Comparison of ENCODE assay signal across 6 worm cellular contexts in genomic region chrIV:6083550-6084041, ce11.
TF ChIP-seq lines count a peak whose summit lies in the region.

Gene ugt-20 (minus strand): TSS chrIV:6083600.

TF ChIP-seq in whole organism, L1 larva, 84 proteins besides CTCF, POLR2A, EP300 and RAD21 (continues in another document):
- TF ChIP-seq zip-4 (GFP tag; optimal IDR thresholded peaks at IDR 0.05; lab: Kevin White, UChicago): no peak
- TF ChIP-seq ceh-88 (GFP tag; IDR thresholded peaks at IDR 0.05; lab: Robert Waterston, UW): no peak
- TF ChIP-seq pqm-1 (tag; optimal IDR thresholded peaks at IDR 0.05; lab: Kevin White, UChicago): peak; percentile 19
- no peak for TF ChIP-seq C16A3.4 (tag; optimal IDR thresholded peaks at IDR 0.05; lab: Kevin White, UChicago)
- peak in 3 of 6 experiments; percentile 11 to 28 (median 27) for TF ChIP-seq elt-3 (tag; optimal IDR thresholded peaks at IDR 0.05; lab: Kevin White, UChicago)
- TF ChIP-seq lin-15B (tag; optimal IDR thresholded peaks at IDR 0.05; lab: Kevin White, UChicago): no peak
- peak in 1 of 3 experiments; percentile 27 for TF ChIP-seq dpl-1 (GFP tag; optimal IDR thresholded peaks at IDR 0.05; lab: Kevin White, UChicago)
- TF ChIP-seq snu-23 (GFP tag; optimal IDR thresholded peaks at IDR 0.05; lab: Kevin White, UChicago): peak; percentile 37
- TF ChIP-seq isw-1 (GFP tag; IDR thresholded peaks at IDR 0.05; lab: Robert Waterston, UW): no peak
- no peak for TF ChIP-seq mep-1 (tag; optimal IDR thresholded peaks at IDR 0.05; lab: Kevin White, UChicago)
- TF ChIP-seq irx-1 (tag; optimal IDR thresholded peaks at IDR 0.05; lab: Kevin White, UChicago): no peak
- TF ChIP-seq fkh-10 (GFP tag; optimal IDR thresholded peaks at IDR 0.05; lab: Kevin White, UChicago): no peak
- TF ChIP-seq tbx-2 (tag; optimal IDR thresholded peaks at IDR 0.05; lab: Kevin White, UChicago): peak; percentile 57
- no peak for TF ChIP-seq pax-3 (tag; optimal IDR thresholded peaks at IDR 0.05; lab: Kevin White, UChicago)
- no peak for TF ChIP-seq tlp-1 (tag; optimal IDR thresholded peaks at IDR 0.05; lab: Kevin White, UChicago)
- peak; percentile 47 for TF ChIP-seq nhr-77 (tag; optimal IDR thresholded peaks at IDR 0.05; lab: Kevin White, UChicago)

TF ChIP-seq in whole organism, L2 larva, 48 proteins besides CTCF, POLR2A, EP300 and RAD21 (continues in another document):
- TF ChIP-seq ceh-16 (tag; optimal IDR thresholded peaks at IDR 0.05; lab: Kevin White, UChicago): no peak
- TF ChIP-seq mdl-1 (tag; optimal IDR thresholded peaks at IDR 0.05; lab: Kevin White, UChicago): peak in 1 of 2 experiments; percentile 26
- TF ChIP-seq gmeb-1 (tag; optimal IDR thresholded peaks at IDR 0.05; lab: Kevin White, UChicago): peak; percentile 74
- TF ChIP-seq nhr-129 (tag; optimal IDR thresholded peaks at IDR 0.05; lab: Kevin White, UChicago): peak; percentile 48
- TF ChIP-seq alr-1 (tag; optimal IDR thresholded peaks at IDR 0.05; lab: Kevin White, UChicago): no peak
- peak; percentile 28 for TF ChIP-seq egl-27 (tag; optimal IDR thresholded peaks at IDR 0.05; lab: Kevin White, UChicago)
- TF ChIP-seq ztf-1 (GFP tag; conservative IDR thresholded peaks at IDR 0.05; lab: Robert Waterston, UW): no peak
- TF ChIP-seq Y55F3AM.14 (GFP tag; optimal IDR thresholded peaks at IDR 0.05; lab: Kevin White, UChicago): no peak
- no peak for TF ChIP-seq nhr-11 (tag; optimal IDR thresholded peaks at IDR 0.05; lab: Kevin White, UChicago)
- TF ChIP-seq F13H6.1 (tag; optimal IDR thresholded peaks at IDR 0.05; lab: Kevin White, UChicago): peak; percentile 54
- no peak for TF ChIP-seq ceh-82 (tag; optimal IDR thresholded peaks at IDR 0.05; lab: Kevin White, UChicago)
- no peak for TF ChIP-seq ztf-11 (tag; optimal IDR thresholded peaks at IDR 0.05; lab: Kevin White, UChicago)
- no peak for TF ChIP-seq lsy-2 (tag; optimal IDR thresholded peaks at IDR 0.05; lab: Kevin White, UChicago)
- TF ChIP-seq sma-3 (GFP tag; optimal IDR thresholded peaks at IDR 0.05; lab: Kevin White, UChicago): peak; percentile 74
- TF ChIP-seq lin-13 (GFP tag; optimal IDR thresholded peaks at IDR 0.05; lab: Kevin White, UChicago): no peak
- TF ChIP-seq crh-2 (tag; optimal IDR thresholded peaks at IDR 0.05; lab: Kevin White, UChicago): peak; percentile 80

TF ChIP-seq in whole organism, L3 larva, 47 proteins besides CTCF, POLR2A, EP300 and RAD21 (continues in another document):
- TF ChIP-seq mml-1 (tag; optimal IDR thresholded peaks at IDR 0.05; lab: Kevin White, UChicago) (no peak), ZK546.5 (tag; optimal IDR thresholded peaks at IDR 0.05; lab: Kevin White, UChicago) (no peak), egl-5 (tag; optimal IDR thresholded peaks at IDR 0.05; lab: Kevin White, UChicago) (no peak), fkh-10 (GFP tag; optimal IDR thresholded peaks at IDR 0.05; lab: Kevin White, UChicago) (no peak), nhr-77 (tag; optimal IDR thresholded peaks at IDR 0.05; lab: Kevin White, UChicago) (no peak), nhr-28 (tag; optimal IDR thresholded peaks at IDR 0.05; lab: Kevin White, UChicago) (no peak), ceh-9 (tag; optimal IDR thresholded peaks at IDR 0.05; lab: Kevin White, UChicago) (no peak), egl-27 (tag; optimal IDR thresholded peaks at IDR 0.05; lab: Kevin White, UChicago) (peak; percentile 21), nhr-67 (tag; optimal IDR thresholded peaks at IDR 0.05; lab: Kevin White, UChicago) (no peak), elt-2 (tag; optimal IDR thresholded peaks at IDR 0.05; lab: Kevin White, UChicago) (peak; percentile 94), nhr-43 (tag; optimal IDR thresholded peaks at IDR 0.05; lab: Kevin White, UChicago; ENCODE audit: poor library complexity, severe bottlenecking) (no peak), elt-3 (tag; optimal IDR thresholded peaks at IDR 0.05; lab: Kevin White, UChicago) (no peak), mdl-1 (tag; optimal IDR thresholded peaks at IDR 0.05; lab: Kevin White, UChicago) (no peak), lin-39 (tag; optimal IDR thresholded peaks at IDR 0.05; lab: Kevin White, UChicago) (no peak), ceh-28 (tag; optimal IDR thresholded peaks at IDR 0.05; lab: Kevin White, UChicago) (peak; percentile 53), nhr-237 (tag; optimal IDR thresholded peaks at IDR 0.05; lab: Kevin White, UChicago) (no peak), eor-1 (tag; optimal IDR thresholded peaks at IDR 0.05; lab: Kevin White, UChicago) (no peak)

TF ChIP-seq in whole organism, L4 larva, 104 proteins besides CTCF, POLR2A, EP300 and RAD21 (continues in another document):
- TF ChIP-seq mep-1 (tag; optimal IDR thresholded peaks at IDR 0.05; lab: Kevin White, UChicago) (peak; percentile 58), pha-4 (GFP tag; IDR thresholded peaks at IDR 0.05; lab: Robert Waterston, UW) (0 out of 2 replicates have a peak, but pooled peaks have one; percentile 43), pha-4 (tag; optimal IDR thresholded peaks at IDR 0.05; lab: Kevin White, UChicago) (peak; percentile 13), skn-1 (tag; optimal IDR thresholded peaks at IDR 0.05; lab: Kevin White, UChicago) (no peak), ceh-44 (GFP tag; IDR thresholded peaks at IDR 0.05; lab: Robert Waterston, UW) (no peak), ctbp-1 (GFP tag; IDR thresholded peaks at IDR 0.05; lab: Robert Waterston, UW) (no peak), ZK546.5 (tag; optimal IDR thresholded peaks at IDR 0.05; lab: Kevin White, UChicago) (no peak), aly-2 (tag; optimal IDR thresholded peaks at IDR 0.05; lab: Kevin White, UChicago) (no peak), lsy-2 (tag; optimal IDR thresholded peaks at IDR 0.05; lab: Kevin White, UChicago) (no peak), lin-13 (GFP tag; optimal IDR thresholded peaks at IDR 0.05; lab: Kevin White, UChicago) (no peak), attf-4 (tag; optimal IDR thresholded peaks at IDR 0.05; lab: Kevin White, UChicago) (no peak), daf-16 (GFP tag; optimal IDR thresholded peaks at IDR 0.05; lab: Kevin White, UChicago) (no peak), daf-16 (tag; optimal IDR thresholded peaks at IDR 0.05; lab: Kevin White, UChicago) (peak; percentile 97), T26A8.4 (GFP tag; IDR thresholded peaks at IDR 0.05; lab: Robert Waterston, UW) (no peak), tra-1 (GFP tag; IDR thresholded peaks at IDR 0.05; lab: Robert Waterston, UW) (no peak), Y105C5A.15 (GFP tag; IDR thresholded peaks at IDR 0.05; lab: Robert Waterston, UW) (no peak), gei-8 (GFP tag; optimal IDR thresholded peaks at IDR 0.05; lab: Kevin White, UChicago) (no peak), ceh-28 (tag; optimal IDR thresholded peaks at IDR 0.05; lab: Kevin White, UChicago) (no peak)

TF ChIP-seq in whole organism, late embryonic, 69 proteins besides CTCF, POLR2A, EP300 and RAD21:
- no peak for TF ChIP-seq ceh-31 (tag; optimal IDR thresholded peaks at IDR 0.05; lab: Kevin White, UChicago)
- TF ChIP-seq elt-2 (tag; optimal IDR thresholded peaks at IDR 0.05; lab: Kevin White, UChicago): peak; percentile 48

TF ChIP-seq in whole organism, young adult, 124 proteins besides CTCF, POLR2A, EP300 and RAD21:
- TF ChIP-seq let-607 (tag; optimal IDR thresholded peaks at IDR 0.05; lab: Kevin White, UChicago) (peak in 1 of 2 experiments; percentile 15), tbp1 (GFP tag; optimal IDR thresholded peaks at IDR 0.05; lab: Kevin White, UChicago) (peak; percentile 17), lin-54 (GFP tag; optimal IDR thresholded peaks at IDR 0.05; lab: Kevin White, UChicago) (no peak), nhr-80 (tag; optimal IDR thresholded peaks at IDR 0.05; lab: Kevin White, UChicago) (peak; percentile 92), attf-5 (GFP tag; optimal IDR thresholded peaks at IDR 0.05; lab: Kevin White, UChicago) (peak; percentile 47), cebp-1 (GFP tag; IDR thresholded peaks at IDR 0.05; lab: Robert Waterston, UW) (peak; percentile 20; the same call in 1 of the 2 replicates), cebp-1 (tag; optimal IDR thresholded peaks at IDR 0.05; lab: Kevin White, UChicago) (no peak), nhr-90 (tag; optimal IDR thresholded peaks at IDR 0.05; lab: Kevin White, UChicago) (peak; percentile 13), lsy-27 (tag; optimal IDR thresholded peaks at IDR 0.05; lab: Kevin White, UChicago; ENCODE audit: borderline replicate concordance, insufficient read depth) (no peak), pha-4 (tag; optimal IDR thresholded peaks at IDR 0.05; lab: Kevin White, UChicago) (peak; percentile 59), atf-7 (tag; optimal IDR thresholded peaks at IDR 0.05; lab: Kevin White, UChicago) (peak; percentile 26), ZK185.1 (tag; optimal IDR thresholded peaks at IDR 0.05; lab: Kevin White, UChicago; ENCODE audit: poor library complexity, severe bottlenecking) (peak; percentile 0), T07F8.4 (tag; optimal IDR thresholded peaks at IDR 0.05; lab: Kevin White, UChicago) (no peak), lin-40 (tag; optimal IDR thresholded peaks at IDR 0.05; lab: Kevin White, UChicago) (peak; percentile 44), Y95B8A.8 (GFP tag; IDR thresholded peaks at IDR 0.05; lab: Robert Waterston, UW) (no peak)
TF ChIP-seq in whole organism, young adult: peak in this region for 10.
